Worm (Caenorhabditis elegans): Measurements from ENCODE around the gene C01G10.6.
"Not testable (repeated sequence)": the region's sequence is repeated elsewhere in the genome, so short reads cannot be mapped to it uniquely, and the experiment has no call there.

- not testable (repeated sequence) for TF ChIP-seq snpc-4 (GFP tag; optimal IDR thresholded peaks at IDR 0.05); snpc-4 (tag; optimal IDR thresholded peaks at IDR 0.05); pha-4 (tag; optimal IDR thresholded peaks at IDR 0.05); F33H1.4 (GFP tag; IDR thresholded peaks at IDR 0.05); ama-1 (optimal IDR thresholded peaks at IDR 0.05); ama-1 (GFP tag; optimal IDR thresholded peaks at IDR 0.05); F22D6.2 (tag; optimal IDR thresholded peaks at IDR 0.05); dpff-1 (tag; optimal IDR thresholded peaks at IDR 0.05); K11D2.4 (GFP tag; IDR thresholded peaks at IDR 0.05); F52B5.7 (tag; optimal IDR thresholded peaks at IDR 0.05); sdz-38 (tag; optimal IDR thresholded peaks at IDR 0.05)
Observed at ce11 chrV:15125162-15125561, 37.7 kb downstream of the C01G10.6 start, which contains the start of gene ugt-30.

All from whole organism, young adult.